Worm (Caenorhabditis elegans) whole organism, L4/young adult: ENCODE data around the gene glr-6.

ENCODE experiments used
- W03F9.2 ChIP-seq: fragments of 150-350 bp; optimal IDR thresholded peaks from 2 replicates; lab custom pipeline; 2014; ENCODE audit warnings: missing biosample characterization, missing genetic modification characterization
- him-1 ChIP-seq: sonication (generic microtip); optimal IDR thresholded peaks from 2 replicates; lab custom pipeline; 2016; ENCODE audit warnings: missing genotype, missing genetic modification reagents, missing genetic modification characterization, missing compliant biosample characterization

ce11 chrX:6805427-6805826 is 35.1 kb downstream of the glr-6 start:
- TF ChIP-seq W03F9.2 (tag; lab: Kevin White, UChicago), result no peak
- no peak for TF ChIP-seq him-1 (tag; lab: Kevin White, UChicago)
